Worm (Caenorhabditis elegans): Measurements from ENCODE around the gene T04H1.5.

DNA sequence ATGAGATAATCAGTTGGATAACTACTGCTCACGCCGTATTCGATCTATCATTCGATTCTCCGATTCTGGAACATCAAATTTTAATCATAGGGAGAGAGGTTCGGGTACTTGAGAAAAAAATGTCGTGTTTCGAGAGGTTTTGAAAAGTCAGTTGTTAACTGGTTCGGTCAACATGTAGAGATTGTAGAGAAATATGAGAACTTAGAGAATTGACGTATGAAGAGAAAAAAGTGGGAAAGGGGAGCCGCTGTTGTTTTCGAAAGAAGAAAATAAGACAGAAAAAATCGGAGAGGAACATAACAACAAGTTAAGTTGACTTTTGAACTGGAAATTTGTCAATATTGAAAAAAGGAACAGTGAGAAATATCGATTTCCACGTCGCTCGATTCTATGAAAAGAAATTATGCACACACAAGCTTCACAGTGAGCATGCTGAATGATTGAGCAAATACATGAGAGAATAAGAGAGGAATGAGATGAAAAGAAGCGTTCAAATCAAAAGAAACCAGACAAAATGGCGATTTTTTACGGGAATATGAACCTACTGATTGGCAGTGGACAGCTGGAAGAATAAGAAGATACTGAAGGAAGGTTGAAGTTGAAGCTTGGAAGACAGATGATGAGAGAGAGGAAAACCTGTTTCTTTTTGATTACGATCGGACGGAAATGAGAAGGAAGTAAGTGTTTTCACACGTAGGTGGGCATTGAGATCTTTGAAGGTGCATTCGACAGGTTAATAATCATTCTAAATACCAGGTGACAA, 6.0 kb upstream of the T04H1.5 start, which contains the start of the genes T04H1.13, slfl-5 and rad-50:
- TF ChIP-seq W03F9.2 (tag; optimal IDR thresholded peaks at IDR 0.05) (no peak), him-1 (tag; optimal IDR thresholded peaks at IDR 0.05) (no peak)

Data from whole organism, L4/young adult.